Fruit fly (Drosophila melanogaster): ENCODE data around the gene nompC.

Gene nompC

DNA sequence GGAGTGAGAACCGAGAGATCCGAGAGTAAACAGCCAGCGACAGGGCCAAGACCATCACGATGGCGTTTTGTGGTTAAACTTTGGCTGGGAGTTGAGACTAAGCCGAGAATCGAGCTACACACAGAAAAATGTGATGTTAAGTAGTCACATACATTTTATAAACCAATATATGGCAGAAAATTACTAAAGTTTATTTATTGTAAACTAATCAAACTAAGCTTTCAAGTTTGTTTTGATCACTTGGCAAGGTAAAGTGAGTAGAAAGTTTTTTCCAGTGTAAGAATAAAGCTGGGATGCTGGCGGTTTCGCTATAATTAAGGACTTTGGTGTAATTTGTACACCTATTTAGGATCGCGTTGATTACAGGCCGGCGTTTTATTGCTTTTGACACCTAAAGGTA lies 26.6 kb downstream of the nompC start:
- TF ChIP-seq psq (GFP tag; optimal IDR thresholded peaks at IDR 0.05) = peak; percentile 32
- TF ChIP-seq CrebA (GFP tag; optimal IDR thresholded peaks at IDR 0.05; ENCODE audit: borderline replicate concordance) = no peak
- TF ChIP-seq Vsx2 (GFP tag; optimal IDR thresholded peaks at IDR 0.05; ENCODE audit: partially characterized antibody) = no peak
- no peak for TF ChIP-seq brk (GFP tag; optimal IDR thresholded peaks at IDR 0.05)
- no peak for TF ChIP-seq dmrt93B (GFP tag; optimal IDR thresholded peaks at IDR 0.05)
- TF ChIP-seq Dif (GFP tag; optimal IDR thresholded peaks at IDR 0.05; ENCODE audit: partially characterized antibody) = no peak
- no peak for TF ChIP-seq CG9705 (GFP tag; optimal IDR thresholded peaks at IDR 0.05)
- TF ChIP-seq dsf (GFP tag; optimal IDR thresholded peaks at IDR 0.05; ENCODE audit: borderline replicate concordance) = no peak
- TF ChIP-seq sv (GFP tag; optimal IDR thresholded peaks at IDR 0.05) = no peak
- TF ChIP-seq N (GFP tag; optimal IDR thresholded peaks at IDR 0.05) = no peak
- TF ChIP-seq pan (optimal IDR thresholded peaks at IDR 0.05) = no peak
- peak; percentile 48 for TF ChIP-seq HLH106 (tag; optimal IDR thresholded peaks at IDR 0.05)
- TF ChIP-seq jim (GFP tag; optimal IDR thresholded peaks at IDR 0.05) = no peak
- TF ChIP-seq CG32264 (GFP tag; optimal IDR thresholded peaks at IDR 0.05) = no peak
- peak; percentile 49 for TF ChIP-seq OdsH (GFP tag; optimal IDR thresholded peaks at IDR 0.05)
- TF ChIP-seq Rel (GFP tag; optimal IDR thresholded peaks at IDR 0.05) = no peak
- no peak for TF ChIP-seq Rel (tag; optimal IDR thresholded peaks at IDR 0.05)
- TF ChIP-seq woc (GFP tag; optimal IDR thresholded peaks at IDR 0.05) = peak; percentile 9
- peak; percentile 46 for TF ChIP-seq fru (GFP tag; optimal IDR thresholded peaks at IDR 0.05)
- peak; percentile 54 for TF ChIP-seq h (GFP tag; optimal IDR thresholded peaks at IDR 0.05)
- no peak for TF ChIP-seq Hr83 (GFP tag; optimal IDR thresholded peaks at IDR 0.05; ENCODE audit: poor library complexity, severe bottlenecking)
- no peak for TF ChIP-seq GATAd (GFP tag; optimal IDR thresholded peaks at IDR 0.05)
- no peak for TF ChIP-seq Jra (GFP tag; optimal IDR thresholded peaks at IDR 0.05)
- TF ChIP-seq sage (GFP tag; optimal IDR thresholded peaks at IDR 0.05) = no peak
- peak; percentile 31 for TF ChIP-seq Hnf4 (GFP tag; optimal IDR thresholded peaks at IDR 0.05)
- peak; percentile 30 for TF ChIP-seq Sp1 (GFP tag; optimal IDR thresholded peaks at IDR 0.05)
- TF ChIP-seq Mio (GFP tag; optimal IDR thresholded peaks at IDR 0.05) = no peak
- TF ChIP-seq Abd-B (GFP tag; optimal IDR thresholded peaks at IDR 0.05) = no peak
- no peak for TF ChIP-seq Hr78 (GFP tag; optimal IDR thresholded peaks at IDR 0.05)
- no peak for TF ChIP-seq usp (GFP tag; optimal IDR thresholded peaks at IDR 0.05)
- no peak for TF ChIP-seq tai (GFP tag; optimal IDR thresholded peaks at IDR 0.05)
- TF ChIP-seq dl (GFP tag; optimal IDR thresholded peaks at IDR 0.05; ENCODE audit: insufficient read depth in 1 of 2, partially characterized antibody in 2 of 2) = no peak
- TF ChIP-seq br (GFP tag; optimal IDR thresholded peaks at IDR 0.05) = peak; percentile 26
- no peak for TF ChIP-seq Dfd (GFP tag; optimal IDR thresholded peaks at IDR 0.05)
- TF ChIP-seq rgr (GFP tag; optimal IDR thresholded peaks at IDR 0.05) = peak; percentile 34
- TF ChIP-seq foxo (GFP tag; optimal IDR thresholded peaks at IDR 0.05) = peak in 1 of 2 experiments; percentile 54
- TF ChIP-seq lola (GFP tag; optimal IDR thresholded peaks at IDR 0.05) = no peak
- TF ChIP-seq ey (GFP tag; optimal IDR thresholded peaks at IDR 0.05) = peak; percentile 45
- no peak for TF ChIP-seq Myc (optimal IDR thresholded peaks at IDR 0.05)

DNA sequence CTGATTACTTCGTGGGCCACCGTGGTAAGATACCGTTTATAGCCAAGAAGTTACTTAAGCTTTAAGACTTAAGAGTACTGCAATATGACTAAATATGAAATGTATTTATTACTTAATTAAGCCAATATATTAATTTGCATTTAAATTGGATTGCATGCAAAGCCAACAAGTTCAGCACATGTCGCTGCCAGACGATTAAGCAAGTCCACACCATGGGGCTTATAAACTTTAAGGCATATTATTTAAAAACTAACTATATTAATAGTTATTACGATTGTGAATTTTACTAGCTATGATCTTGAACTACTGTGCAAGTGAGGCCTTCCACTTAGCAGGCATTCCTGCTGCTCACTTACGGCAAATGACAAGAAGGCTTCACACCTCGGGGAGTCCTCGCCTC lies 28.2 kb downstream of the nompC start:
- TF ChIP-seq dsf (GFP tag; optimal IDR thresholded peaks at IDR 0.05; ENCODE audit: borderline replicate concordance) (no peak), Myc (optimal IDR thresholded peaks at IDR 0.05) (no peak), tai (GFP tag; optimal IDR thresholded peaks at IDR 0.05) (no peak), rgr (GFP tag; optimal IDR thresholded peaks at IDR 0.05) (no peak), woc (GFP tag; optimal IDR thresholded peaks at IDR 0.05) (no peak), foxo (GFP tag; optimal IDR thresholded peaks at IDR 0.05) (no peak), Abd-B (GFP tag; optimal IDR thresholded peaks at IDR 0.05) (no peak), CrebA (GFP tag; optimal IDR thresholded peaks at IDR 0.05; ENCODE audit: borderline replicate concordance) (no peak), Vsx2 (GFP tag; optimal IDR thresholded peaks at IDR 0.05; ENCODE audit: partially characterized antibody) (no peak), br (GFP tag; optimal IDR thresholded peaks at IDR 0.05) (no peak), Mio (GFP tag; optimal IDR thresholded peaks at IDR 0.05) (no peak), Dif (GFP tag; optimal IDR thresholded peaks at IDR 0.05; ENCODE audit: partially characterized antibody) (no peak), Hr78 (GFP tag; optimal IDR thresholded peaks at IDR 0.05) (no peak), GATAd (GFP tag; optimal IDR thresholded peaks at IDR 0.05) (no peak), Hnf4 (GFP tag; optimal IDR thresholded peaks at IDR 0.05) (no peak), Dfd (GFP tag; optimal IDR thresholded peaks at IDR 0.05) (no peak)
